Worm (Caenorhabditis elegans): ENCODE data around the gene gcy-36.

- TF ChIP-seq lsy-2 (tag; optimal IDR thresholded peaks at IDR 0.05): no peak
- TF ChIP-seq unc-62 (GFP tag; optimal IDR thresholded peaks at IDR 0.05): no peak
- no peak for TF ChIP-seq ceh-8 (GFP tag; optimal IDR thresholded peaks at IDR 0.05)
- TF ChIP-seq pqm-1 (tag; optimal IDR thresholded peaks at IDR 0.05): no peak
- no peak for TF ChIP-seq mef-2 (tag; optimal IDR thresholded peaks at IDR 0.05)
- TF ChIP-seq nhr-12 (tag; optimal IDR thresholded peaks at IDR 0.05): no peak
- TF ChIP-seq nhr-11 (tag; optimal IDR thresholded peaks at IDR 0.05): no peak
- no peak for TF ChIP-seq unc-86 (tag; optimal IDR thresholded peaks at IDR 0.05)
- TF ChIP-seq nhr-28 (tag; optimal IDR thresholded peaks at IDR 0.05): no peak
- TF ChIP-seq alr-1 (tag; optimal IDR thresholded peaks at IDR 0.05; ENCODE audit: borderline replicate concordance): no peak
- no peak for TF ChIP-seq snu-23 (GFP tag; optimal IDR thresholded peaks at IDR 0.05)
- TF ChIP-seq isw-1 (GFP tag; IDR thresholded peaks at IDR 0.05): no peak
- no peak for TF ChIP-seq swsn-7 (tag; optimal IDR thresholded peaks at IDR 0.05)
Measured at ce11 chrX:15487806-15488205, 9.0 kb downstream of the gcy-36 start, which contains the start of gene H13N06.2.
